Fruit fly (Drosophila melanogaster) whole organism, embryonic: ENCODE data around the gene CG13380.

Experiments
- CG15479 ChIP-seq: fragments of 200-800 bp; sonication (Bioruptor generic); optimal IDR thresholded peaks from 3 replicates; lab custom pipeline; 2019; ENCODE audit warnings: missing biosample characterization, mild to moderate bottlenecking, missing genetic modification characterization, moderate library complexity
- CG18011 ChIP-seq: fragments of 200-800 bp; sonication (Bioruptor generic); optimal IDR thresholded peaks from 2 replicates; lab custom pipeline; 2017; ENCODE audit warnings: missing biosample characterization, missing genetic modification characterization, mild to moderate bottlenecking, moderate library complexity, missing genotype
- CG4617 ChIP-seq: fragments of 200-800 bp; sonication (Bioruptor generic); optimal IDR thresholded peaks from 3 replicates; lab custom pipeline; 2016; ENCODE audit warnings: missing biosample characterization, missing genetic modification characterization, borderline replicate concordance
- CG7271 ChIP-seq: fragments of 200-800 bp; sonication (Bioruptor generic); optimal IDR thresholded peaks from 2 replicates; lab custom pipeline; 2018; ENCODE audit warnings: missing biosample characterization, mild to moderate bottlenecking, missing genetic modification characterization, moderate library complexity
- Trl ChIP-seq, 3 experiments: fragments of >200 bp in 2 of 3; fragments of 200-800 bp in 1 of 3; sonication (Bioruptor generic) in 1 of 3; optimal IDR thresholded peaks; 2 replicates in 1 of 3; 3 replicates in 2 of 3; lab custom pipeline; 2016 to 2017; ENCODE audit warnings: missing biosample characterization in 1 of 3, missing genetic modification characterization in 1 of 3
- cad ChIP-seq: fragments of >200 bp; optimal IDR thresholded peaks from 2 replicates; lab custom pipeline; 2017; ENCODE audit warnings: missing biosample characterization, missing genetic modification characterization
- fd96Cb ChIP-seq: fragments of 200-800 bp; sonication (Bioruptor generic); optimal IDR thresholded peaks from 2 replicates; lab custom pipeline; 2018; ENCODE audit warnings: missing biosample characterization, mild to moderate bottlenecking, missing genetic modification characterization, moderate library complexity
- nerfin-2 ChIP-seq: fragments of 200-800 bp; sonication (Bioruptor generic); IDR thresholded peaks from 2 replicates; pipeline ENCODE4 v1.3.6; 2022; ENCODE audit warnings: missing biosample characterization, missing genetic modification characterization; ENCODE audit not compliant: partially characterized antibody
- zen ChIP-seq: fragments of 200-800 bp; sonication (Bioruptor generic); optimal IDR thresholded peaks from 3 replicates; lab custom pipeline; 2018; ENCODE audit warnings: missing biosample characterization, mild to moderate bottlenecking, missing genetic modification characterization, moderate library complexity

CG13380 gene

DNA sequence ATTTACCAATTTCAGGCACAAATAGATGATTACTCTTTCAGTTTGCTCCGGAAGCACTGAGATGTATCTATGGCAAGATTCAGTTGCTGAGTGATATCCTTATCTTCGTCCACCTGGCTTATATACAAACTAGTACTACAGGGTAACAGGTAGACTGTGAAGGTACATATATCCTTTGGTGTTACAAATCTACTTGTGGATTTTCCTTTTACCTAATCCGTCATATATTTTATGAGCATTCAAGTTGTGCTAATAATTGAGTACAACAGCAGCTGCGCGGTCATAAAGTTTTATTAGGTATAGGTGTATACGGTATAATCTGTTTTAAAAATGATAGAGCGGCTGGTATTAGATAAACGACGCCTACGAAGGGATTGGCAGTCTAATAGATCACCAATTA, 24.1 kb downstream of the CG13380 start, which contains the start of gene term:
TSS of gene term (minus strand) at position 101 of the 400 bp plus-strand sequence.
- TF ChIP-seq CG18011 (GFP tag; lab: Kevin White, UChicago) (no peak), CG7271 (tag; lab: Kevin White, UChicago) (peak; percentile 80), CG4617 (GFP tag; lab: Kevin White, UChicago) (no peak), CG15479 (GFP tag; lab: Kevin White, UChicago) (peak; percentile 7), cad (GFP tag; lab: Kevin White, UChicago) (peak; percentile 15)

DNA sequence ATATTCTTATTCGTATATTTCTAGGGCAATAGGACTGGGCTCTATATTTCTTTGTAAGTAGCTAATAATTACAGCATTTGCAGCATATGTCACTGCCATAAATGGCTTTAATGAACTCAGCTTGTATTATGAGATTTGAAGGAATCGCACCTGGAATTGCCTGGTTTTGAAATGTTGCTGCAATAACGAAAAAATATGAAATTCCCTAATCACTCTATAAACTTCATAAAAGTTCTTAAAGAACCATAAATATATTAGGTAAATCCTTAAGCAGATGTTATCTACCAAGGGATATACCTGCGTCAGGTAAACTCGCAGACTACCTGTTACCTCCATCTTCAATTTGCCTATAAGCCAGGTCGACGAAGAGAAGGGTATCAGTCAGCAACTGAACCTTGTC, 29.4 kb downstream of the CG13380 start, which contains the start of gene CG7271:
TSS of gene CG7271 (plus strand) at position 373 of the 400 bp plus-strand sequence.
- peak; percentile 50 for TF ChIP-seq zen (tag; lab: Kevin White, UChicago)
- no peak for TF ChIP-seq fd96Cb (tag; lab: Kevin White, UChicago)
- peak; percentile 53 for TF ChIP-seq cad (GFP tag; lab: Kevin White, UChicago)

DNA sequence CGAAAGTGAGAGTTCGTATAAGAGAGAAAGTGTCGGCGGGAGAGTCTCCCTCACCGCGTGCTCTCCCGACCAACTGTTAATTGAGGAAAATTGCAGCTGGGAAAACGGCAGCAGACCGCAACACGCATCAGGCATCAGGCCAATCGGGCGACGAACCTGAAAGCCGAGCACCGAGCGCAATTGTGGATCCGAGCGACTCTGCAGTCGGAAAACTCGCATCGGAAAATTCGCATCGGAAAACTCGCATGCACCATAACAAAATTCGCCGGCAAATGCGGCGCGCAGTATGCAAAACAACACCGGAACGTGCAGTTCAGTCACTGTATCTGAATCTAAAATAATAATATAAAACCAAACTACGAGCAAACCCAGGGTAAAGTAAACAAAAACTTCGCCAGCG, 57.8 kb downstream of the CG13380 start, which contains the start of gene AstC-R1:
TSS of gene AstC-R1 (plus strand) at position 301 of the 400 bp plus-strand sequence.
- TF ChIP-seq Trl (optimal IDR thresholded peaks at IDR 0.05; lab: Kevin White, UChicago): peak in 1 of 2 experiments; percentile 13
- TF ChIP-seq Trl (GFP tag; optimal IDR thresholded peaks at IDR 0.05; lab: Kevin White, UChicago): no peak
- peak; percentile 32 for TF ChIP-seq CG15479 (GFP tag; lab: Kevin White, UChicago)
- no peak for TF ChIP-seq nerfin-2
